Fruit fly (Drosophila melanogaster) whole organism, embryonic: ENCODE measurements around the gene Tace.

Source experiments
- Asciz ChIP-seq: fragments of 200-800 bp; sonication (Bioruptor generic); optimal IDR thresholded peaks from 2 replicates; lab custom pipeline; 2017; ENCODE audit warnings: missing biosample characterization, mild to moderate bottlenecking, missing genetic modification characterization, missing genetic modification reagents
- BtbVII ChIP-seq: fragments of 200-800 bp; sonication (Bioruptor generic); optimal IDR thresholded peaks from 3 replicates; lab custom pipeline; 2017; ENCODE audit warnings: missing biosample characterization, mild to moderate bottlenecking, missing genetic modification characterization
- CG10147 ChIP-seq: fragments of 200-800 bp; sonication (Bioruptor generic); optimal IDR thresholded peaks from 2 replicates; lab custom pipeline; 2019; ENCODE audit warnings: missing biosample characterization, mild to moderate bottlenecking, missing genetic modification characterization, moderate library complexity
- CG1024 ChIP-seq: fragments of 200-800 bp; sonication (Bioruptor generic); IDR thresholded peaks from 2 replicates; pipeline ENCODE4 v1.3.6; 2022; ENCODE audit warnings: missing biosample characterization, missing genetic modification characterization
- CG11398 ChIP-seq: fragments of 200-800 bp; sonication (Bioruptor generic); optimal IDR thresholded peaks from 2 replicates; lab custom pipeline; 2016; ENCODE audit warnings: missing biosample characterization, missing genetic modification characterization
- CG12769 ChIP-seq: fragments of 200-800 bp; sonication (Bioruptor generic); optimal IDR thresholded peaks from 2 replicates; lab custom pipeline; 2019; ENCODE audit warnings: missing biosample characterization, mild to moderate bottlenecking, missing genetic modification characterization, moderate library complexity
- CG13624 ChIP-seq: fragments of 200-800 bp; sonication (Bioruptor generic); optimal IDR thresholded peaks from 2 replicates; lab custom pipeline; 2016; ENCODE audit warnings: missing biosample characterization, missing genetic modification characterization
- CG13894 ChIP-seq: fragments of 200-800 bp; sonication (Bioruptor generic); optimal IDR thresholded peaks from 3 replicates; lab custom pipeline; 2018; ENCODE audit warnings: missing biosample characterization, mild to moderate bottlenecking, missing genetic modification characterization, moderate library complexity
- CG15479 ChIP-seq: fragments of 200-800 bp; sonication (Bioruptor generic); optimal IDR thresholded peaks from 3 replicates; lab custom pipeline; 2019; ENCODE audit warnings: missing biosample characterization, mild to moderate bottlenecking, missing genetic modification characterization, moderate library complexity
- CG1603 ChIP-seq: fragments of 200-800 bp; sonication (Bioruptor generic); optimal IDR thresholded peaks from 2 replicates; lab custom pipeline; 2019; ENCODE audit warnings: missing biosample characterization, mild to moderate bottlenecking, missing genetic modification characterization, moderate library complexity
- CG17359 ChIP-seq: fragments of 200-800 bp; sonication (Bioruptor generic); optimal IDR thresholded peaks from 3 replicates; lab custom pipeline; 2018; ENCODE audit warnings: missing biosample characterization, mild to moderate bottlenecking, missing genetic modification characterization, moderate library complexity
- CG17385 ChIP-seq: fragments of 200-800 bp; sonication (Bioruptor generic); optimal IDR thresholded peaks from 3 replicates; lab custom pipeline; 2018; ENCODE audit warnings: missing biosample characterization, mild to moderate bottlenecking, missing genetic modification characterization
- CG2678 ChIP-seq: fragments of 200-800 bp; sonication (Bioruptor generic); optimal IDR thresholded peaks from 3 replicates; lab custom pipeline; 2019; ENCODE audit warnings: missing biosample characterization, mild to moderate bottlenecking, missing genetic modification characterization, moderate library complexity
- CG31365 ChIP-seq: fragments of 200-800 bp; sonication (Bioruptor generic); optimal IDR thresholded peaks from 2 replicates; lab custom pipeline; 2018; ENCODE audit warnings: missing biosample characterization, mild to moderate bottlenecking, missing genetic modification characterization
- CG4730 ChIP-seq: fragments of 200-800 bp; sonication (Bioruptor generic); IDR thresholded peaks from 2 replicates; pipeline ENCODE4 v1.3.6; 2022; ENCODE audit warnings: missing biosample characterization, missing genetic modification characterization
- CG4820 ChIP-seq: fragments of 200-800 bp; sonication (Bioruptor generic); optimal IDR thresholded peaks from 3 replicates; lab custom pipeline; 2016; ENCODE audit warnings: missing biosample characterization, missing genetic modification characterization
- CG6689 ChIP-seq: fragments of 200-800 bp; sonication (Bioruptor generic); IDR thresholded peaks from 2 replicates; pipeline ENCODE4 v1.3.6; 2022; ENCODE audit warnings: missing biosample characterization, missing genetic modification characterization
- CG7786 ChIP-seq: fragments of 200-800 bp; sonication (Bioruptor generic); optimal IDR thresholded peaks from 2 replicates; lab custom pipeline; 2016; ENCODE audit warnings: missing biosample characterization, missing genetic modification characterization
- CG7839 ChIP-seq: fragments of 200-800 bp; sonication (Bioruptor generic); optimal IDR thresholded peaks from 3 replicates; lab custom pipeline; 2018; ENCODE audit warnings: missing biosample characterization, mild to moderate bottlenecking, missing genetic modification characterization, moderate library complexity
- CG7987 ChIP-seq: fragments of 200-800 bp; sonication (Bioruptor generic); optimal IDR thresholded peaks from 2 replicates; lab custom pipeline; 2018; ENCODE audit warnings: missing biosample characterization, mild to moderate bottlenecking, missing genetic modification characterization, moderate library complexity
- CG8290 ChIP-seq, 3 experiments: fragments of 200-800 bp; sonication (Bioruptor generic); optimal IDR thresholded peaks; 2 replicates each; lab custom pipeline; 2016 to 2019; ENCODE audit warnings: missing biosample characterization in 3 of 3, missing genetic modification characterization in 3 of 3, mild to moderate bottlenecking in 2 of 3, moderate library complexity in 1 of 3
- CG9932 ChIP-seq: fragments of 200-800 bp; sonication (Bioruptor generic); IDR thresholded peaks from 2 replicates; pipeline ENCODE4 v1.3.6; 2022; ENCODE audit warnings: missing biosample characterization, missing genetic modification characterization
- Chrac-16 ChIP-seq: fragments of 200-800 bp; sonication (Bioruptor generic); optimal IDR thresholded peaks from 3 replicates; lab custom pipeline; 2016; ENCODE audit warnings: missing biosample characterization, missing genetic modification characterization
- Dbx ChIP-seq: fragments of 200-800 bp; sonication (Bioruptor generic); IDR thresholded peaks from 3 replicates; pipeline ENCODE4 v1.3.6; 2022; ENCODE audit warnings: missing biosample characterization, missing genetic modification characterization
- E2f1 ChIP-seq: fragments of 200-800 bp; sonication (Bioruptor generic); IDR thresholded peaks from 2 replicates; pipeline ENCODE4 v1.3.6; 2022; ENCODE audit warnings: missing biosample characterization, missing genetic modification characterization
- Fer3 ChIP-seq: fragments of 200-800 bp; sonication (Bioruptor generic); optimal IDR thresholded peaks from 2 replicates; lab custom pipeline; 2018; ENCODE audit warnings: missing biosample characterization, mild to moderate bottlenecking, missing genetic modification characterization, moderate library complexity
- HHEX ChIP-seq: fragments of 200-800 bp; sonication (Bioruptor generic); optimal IDR thresholded peaks from 3 replicates; lab custom pipeline; 2017; ENCODE audit warnings: missing biosample characterization, mild to moderate bottlenecking, missing genetic modification characterization, missing genetic modification reagents
- HLH3B ChIP-seq: fragments of 200-800 bp; sonication (Bioruptor generic); IDR thresholded peaks from 2 replicates; pipeline ENCODE4 v1.3.6; 2022; ENCODE audit warnings: missing biosample characterization, missing genetic modification characterization
- HmgZ ChIP-seq: fragments of 200-800 bp; sonication (Bioruptor generic); optimal IDR thresholded peaks from 2 replicates; lab custom pipeline; 2018; ENCODE audit warnings: missing biosample characterization, mild to moderate bottlenecking, missing genetic modification characterization
- Hsf ChIP-seq: fragments of 200-800 bp; sonication (Bioruptor generic); optimal IDR thresholded peaks from 3 replicates; lab custom pipeline; 2016; ENCODE audit warnings: missing biosample characterization, missing genetic modification characterization
- Med ChIP-seq: fragments of 200-800 bp; sonication (Bioruptor generic); peaks from one replicate; lab custom pipeline; 2016; ENCODE audit warnings: missing biosample characterization, missing genetic modification characterization, mild to moderate bottlenecking, inconsistent platforms, moderate library complexity
- Meics ChIP-seq: fragments of 200-800 bp; sonication (Bioruptor generic); optimal IDR thresholded peaks from 2 replicates; lab custom pipeline; 2017; ENCODE audit warnings: missing biosample characterization, mild to moderate bottlenecking, missing genetic modification characterization
- PHDP ChIP-seq: fragments of 200-800 bp; sonication (Bioruptor generic); optimal IDR thresholded peaks from 3 replicates; lab custom pipeline; 2018; ENCODE audit warnings: missing biosample characterization, mild to moderate bottlenecking, missing genetic modification characterization, moderate library complexity
- ac ChIP-seq: fragments of 200-800 bp; sonication (Bioruptor generic); optimal IDR thresholded peaks from 3 replicates; lab custom pipeline; 2017; ENCODE audit warnings: missing biosample characterization, mild to moderate bottlenecking, missing genetic modification characterization
- ato ChIP-seq: fragments of 200-800 bp; sonication (Bioruptor generic); IDR thresholded peaks from 2 replicates; pipeline ENCODE4 v1.3.6; 2022; ENCODE audit warnings: missing biosample characterization, missing genetic modification characterization; ENCODE audit not compliant: partially characterized antibody
- az2 ChIP-seq: fragments of 200-800 bp; sonication (Bioruptor generic); optimal IDR thresholded peaks from 3 replicates; lab custom pipeline; 2016; ENCODE audit warnings: missing biosample characterization, missing genetic modification characterization
- btn ChIP-seq: fragments of 200-800 bp; sonication (Bioruptor generic); optimal IDR thresholded peaks from 2 replicates; lab custom pipeline; 2016; ENCODE audit warnings: missing biosample characterization, missing genetic modification characterization
- caup ChIP-seq: fragments of 200-800 bp; sonication (Bioruptor generic); optimal IDR thresholded peaks from 3 replicates; lab custom pipeline; 2017; ENCODE audit warnings: missing biosample characterization, mild to moderate bottlenecking, missing genetic modification characterization, moderate library complexity; ENCODE audit not compliant: severe bottlenecking
- gce ChIP-seq: fragments of 200-800 bp; sonication (Bioruptor generic); IDR thresholded peaks from 3 replicates; pipeline ENCODE4 v1.3.6; 2022; ENCODE audit warnings: missing biosample characterization, missing genetic modification characterization
- hkb ChIP-seq, 2 experiments: fragments of 200-800 bp in 1 of 2; fragments of >200 bp in 1 of 2; sonication (Bioruptor generic) in 1 of 2; IDR thresholded peaks in 1 of 2; optimal IDR thresholded peaks in 1 of 2; 2 replicates each; pipeline versions ENCODE4 v1.3.6 to Lab custom; 2017 to 2022; ENCODE audit warnings: missing biosample characterization in 1 of 2, missing genetic modification characterization in 1 of 2
- lab ChIP-seq: fragments of 200-800 bp; sonication (Bioruptor generic); optimal IDR thresholded peaks from 3 replicates; lab custom pipeline; 2017; ENCODE audit warnings: missing biosample characterization, missing genetic modification characterization, mild to moderate bottlenecking, moderate library complexity, missing genetic modification reagents
- mam ChIP-seq: fragments of 200-800 bp; sonication (Bioruptor generic); optimal IDR thresholded peaks from 3 replicates; lab custom pipeline; 2016; ENCODE audit warnings: missing biosample characterization, missing genetic modification characterization
- nmo ChIP-seq: fragments of 200-800 bp; sonication (Bioruptor generic); optimal IDR thresholded peaks from 2 replicates; lab custom pipeline; 2018; ENCODE audit warnings: missing biosample characterization, mild to moderate bottlenecking, missing genetic modification characterization, moderate library complexity
- peb ChIP-seq: fragments of 200-800 bp; sonication (Bioruptor generic); IDR thresholded peaks from 2 replicates; pipeline ENCODE4 v1.3.6; 2022; ENCODE audit warnings: missing biosample characterization, missing genetic modification characterization
- phol ChIP-seq: fragments of 200-800 bp; sonication (Bioruptor generic); optimal IDR thresholded peaks from 3 replicates; lab custom pipeline; 2018; ENCODE audit warnings: missing biosample characterization, mild to moderate bottlenecking, missing genetic modification characterization, moderate library complexity
- repo ChIP-seq: fragments of 200-800 bp; sonication (Bioruptor generic); optimal IDR thresholded peaks from 2 replicates; lab custom pipeline; 2016; ENCODE audit warnings: missing biosample characterization, missing genetic modification characterization
- row ChIP-seq: fragments of 200-800 bp; sonication (Bioruptor generic); IDR thresholded peaks from 3 replicates; pipeline ENCODE4 v1.3.6; 2022; ENCODE audit warnings: missing biosample characterization, missing genetic modification characterization
- sens ChIP-seq: fragments of 200-800 bp; sonication (Bioruptor generic); peaks from one replicate; lab custom pipeline; 2016; ENCODE audit warnings: missing biosample characterization, missing genetic modification characterization
- zfh2 ChIP-seq: fragments of 200-800 bp; sonication (Bioruptor generic); optimal IDR thresholded peaks from 2 replicates; lab custom pipeline; 2016; ENCODE audit warnings: missing biosample characterization, missing genetic modification characterization

Tace gene

dm6 chr3R:29978595-29978994 lies 21.7 kb upstream of the Tace start (continued):
- TF ChIP-seq Meics (GFP tag; lab: Kevin White, UChicago) (peak; percentile 51), CG15479 (GFP tag; lab: Kevin White, UChicago) (no peak), CG9932 (GFP tag; lab: Robert Waterston, UW) (0 out of 2 replicates have a peak, but pooled peaks have one; percentile 27), Asciz (GFP tag; lab: Kevin White, UChicago) (no peak), btn (GFP tag; lab: Kevin White, UChicago) (no peak), hkb (optimal IDR thresholded peaks at IDR 0.05; lab: Kevin White, UChicago) (no peak), hkb (GFP tag; IDR thresholded peaks at IDR 0.05; lab: Robert Waterston, UW) (peak; percentile 59), caup (GFP tag; lab: Kevin White, UChicago) (peak; percentile 37), CG10147 (GFP tag; lab: Kevin White, UChicago) (peak; percentile 38), CG2678 (tag; lab: Kevin White, UChicago) (peak; percentile 66), ac (no peak), CG1603 (tag; lab: Kevin White, UChicago) (peak; percentile 41), phol (tag; lab: Kevin White, UChicago) (peak; percentile 12), E2f1 (peak; percentile 48; the same call in 1 of the 2 replicates), ato (GFP tag; lab: Robert Waterston, UW) (no peak), row (GFP tag; lab: Robert Waterston, UW) (peak; percentile 56; the same call in 2 of the 3 replicates), CG7987 (GFP tag; lab: Kevin White, UChicago) (no peak), CG17359 (tag; lab: Kevin White, UChicago) (peak; percentile 59), peb (GFP tag; lab: Robert Waterston, UW) (no peak), Hsf (peak; percentile 4), HHEX (peak; percentile 41), zfh2 (GFP tag; lab: Kevin White, UChicago) (no peak), mam (GFP tag; lab: Kevin White, UChicago) (peak; percentile 29), CG8290 (GFP tag; optimal IDR thresholded peaks at IDR 0.05; lab: Kevin White, UChicago) (no peak), CG8290 (tag; optimal IDR thresholded peaks at IDR 0.05; lab: Kevin White, UChicago) (peak in 1 of 2 experiments; percentile 62), repo (GFP tag; lab: Kevin White, UChicago) (no peak), Dbx (GFP tag; lab: Robert Waterston, UW) (peak; percentile 56; the same call in 1 of the 3 replicates), az2 (no peak), CG6689 (GFP tag; lab: Robert Waterston, UW) (0 out of 2 replicates have a peak, but pooled peaks have one; percentile 13), PHDP (tag; lab: Kevin White, UChicago) (peak; percentile 29), CG4820 (GFP tag; lab: Kevin White, UChicago) (no peak), HmgZ (tag; lab: Kevin White, UChicago) (no peak), Med (GFP tag; lab: Kevin White, UChicago) (peak; percentile 85), Fer3 (peak; percentile 42), CG17385 (GFP tag; lab: Kevin White, UChicago) (peak; percentile 37), CG13624 (GFP tag; lab: Kevin White, UChicago) (no peak), CG11398 (GFP tag; lab: Kevin White, UChicago) (no peak), CG7786 (peak; percentile 8), Chrac-16 (no peak), sens (GFP tag; lab: Kevin White, UChicago) (peak; percentile 54), gce (GFP tag; lab: Robert Waterston, UW) (peak; percentile 45; the same call in 1 of the 3 replicates), CG7839 (peak; percentile 31), BtbVII (GFP tag; lab: Kevin White, UChicago) (peak; percentile 11), CG31365 (tag; lab: Kevin White, UChicago) (no peak), HLH3B (peak; percentile 50; the same call in 1 of the 2 replicates), CG13894 (tag; lab: Kevin White, UChicago) (no peak), nmo (no peak), CG12769 (tag; lab: Kevin White, UChicago) (peak; percentile 68), CG4730 (GFP tag; lab: Robert Waterston, UW) (no peak), CG1024 (GFP tag; lab: Robert Waterston, UW) (no peak), lab (GFP tag; lab: Kevin White, UChicago) (peak; percentile 79)
